Fruit fly (Drosophila melanogaster) whole organism, prepupa: Measurements from ENCODE around the gene aqz.
A peak's percentile ranks its signal among the peaks of the same experiment; 100 is the strongest.

Source experiments
- Blimp-1 ChIP-seq: fragments of 200-800 bp; sonication (Bioruptor generic); optimal IDR thresholded peaks from 3 replicates; lab custom pipeline; 2017; ENCODE audit warnings: missing biosample characterization, missing genetic modification characterization, mild to moderate bottlenecking, moderate library complexity, missing genetic modification reagents
- CG11762 ChIP-seq: fragments of 200-800 bp; sonication (Bioruptor generic); optimal IDR thresholded peaks from 3 replicates; lab custom pipeline; 2016; ENCODE audit warnings: missing biosample characterization, missing genetic modification characterization; ENCODE audit not compliant: insufficient read depth
- CG11902 ChIP-seq: fragments of 200-800 bp; sonication (Bioruptor generic); optimal IDR thresholded peaks from 3 replicates; lab custom pipeline; 2016; ENCODE audit warnings: missing biosample characterization, missing genetic modification characterization
- CG16779 ChIP-seq: fragments of 200-800 bp; sonication (Bioruptor generic); optimal IDR thresholded peaks from 3 replicates; lab custom pipeline; 2017; ENCODE audit warnings: missing biosample characterization, mild to moderate bottlenecking, missing genetic modification characterization
- CG3032 ChIP-seq: fragments of 200-800 bp; optimal IDR thresholded peaks from 2 replicates; lab custom pipeline; 2019; ENCODE audit warnings: missing biosample characterization, mild to moderate bottlenecking, missing genetic modification characterization, moderate library complexity
- CG31627 ChIP-seq: fragments of 200-800 bp; sonication (Bioruptor generic); optimal IDR thresholded peaks from 3 replicates; lab custom pipeline; 2016; ENCODE audit warnings: missing biosample characterization, missing genetic modification characterization
- CG32006 ChIP-seq: fragments of 200-800 bp; sonication (Bioruptor generic); optimal IDR thresholded peaks from 3 replicates; lab custom pipeline; 2017; ENCODE audit warnings: missing biosample characterization, mild to moderate bottlenecking, missing genetic modification characterization
- CG3919 ChIP-seq: fragments of 200-800 bp; sonication (Bioruptor generic); optimal IDR thresholded peaks from 3 replicates; lab custom pipeline; 2016; ENCODE audit warnings: missing biosample characterization, missing genetic modification characterization
- CG4318 ChIP-seq: fragments of 200-800 bp; sonication (Bioruptor generic); optimal IDR thresholded peaks from 3 replicates; lab custom pipeline; 2017; ENCODE audit warnings: missing biosample characterization, mild to moderate bottlenecking, missing genetic modification characterization
- CG6163 ChIP-seq: fragments of 200-800 bp; sonication (Bioruptor generic); IDR thresholded peaks from 3 replicates; pipeline ENCODE4 v1.3.6; 2022; ENCODE audit warnings: missing biosample characterization, missing genetic modification characterization
- CG6808 ChIP-seq: fragments of 200-800 bp; sonication (Bioruptor generic); optimal IDR thresholded peaks from 3 replicates; lab custom pipeline; 2017; ENCODE audit warnings: missing biosample characterization, missing genetic modification characterization, mild to moderate bottlenecking, moderate library complexity, missing genetic modification reagents
- CG6854 ChIP-seq: fragments of 200-800 bp; sonication (Bioruptor generic); optimal IDR thresholded peaks from 2 replicates; lab custom pipeline; 2017; ENCODE audit warnings: missing biosample characterization, mild to moderate bottlenecking, missing genetic modification characterization
- CG7368 ChIP-seq: fragments of 200-800 bp; sonication (Bioruptor generic); optimal IDR thresholded peaks from 3 replicates; lab custom pipeline; 2016; ENCODE audit warnings: missing biosample characterization, missing genetic modification characterization
- CG8319 ChIP-seq: fragments of 200-800 bp; sonication (Bioruptor generic); optimal IDR thresholded peaks from 3 replicates; lab custom pipeline; 2016; ENCODE audit warnings: missing biosample characterization, missing genetic modification characterization
- Eip78C ChIP-seq: fragments of 200-800 bp; sonication (Bioruptor generic); peaks from one replicate; lab custom pipeline; 2016; ENCODE audit warnings: missing biosample characterization, missing genetic modification characterization
- Eip93F ChIP-seq: fragments of 200-800 bp; sonication (Bioruptor generic); optimal IDR thresholded peaks from 2 replicates; lab custom pipeline; 2016; ENCODE audit warnings: missing biosample characterization, mild to moderate bottlenecking, missing genetic modification characterization
- Ets21C ChIP-seq: fragments of 200-800 bp; sonication (Bioruptor generic); optimal IDR thresholded peaks from 3 replicates; lab custom pipeline; 2016; ENCODE audit warnings: missing biosample characterization, missing genetic modification characterization
- Hr38 ChIP-seq: sonication (Bioruptor generic); optimal IDR thresholded peaks from 2 replicates; lab custom pipeline; 2016; ENCODE audit warnings: missing biosample characterization, missing genetic modification characterization
- Hr4 ChIP-seq: fragments of 200-800 bp; sonication (Bioruptor generic); optimal IDR thresholded peaks from 3 replicates; lab custom pipeline; 2016; ENCODE audit warnings: missing biosample characterization, missing genetic modification characterization
- Met ChIP-seq: fragments of 200-800 bp; sonication (Bioruptor generic); optimal IDR thresholded peaks from 3 replicates; lab custom pipeline; 2016; ENCODE audit warnings: missing biosample characterization, missing genetic modification characterization
- OdsH ChIP-seq: fragments of 200-800 bp; sonication (Bioruptor generic); optimal IDR thresholded peaks from 3 replicates; lab custom pipeline; 2016; ENCODE audit warnings: missing biosample characterization, missing genetic modification characterization
- Smox ChIP-seq: fragments of 200-800 bp; sonication (Bioruptor generic); optimal IDR thresholded peaks from 3 replicates; lab custom pipeline; 2016; ENCODE audit warnings: missing biosample characterization, missing genetic modification characterization
- Sox14 ChIP-seq: fragments of 200-800 bp; sonication (Bioruptor generic); optimal IDR thresholded peaks from 3 replicates; lab custom pipeline; 2016; ENCODE audit warnings: missing biosample characterization, missing genetic modification characterization
- Sox15 ChIP-seq: fragments of 200-800 bp; sonication (Bioruptor generic); optimal IDR thresholded peaks from 3 replicates; lab custom pipeline; 2016; ENCODE audit warnings: missing biosample characterization, missing genetic modification characterization
- achi ChIP-seq: fragments of 200-800 bp; sonication (Bioruptor generic); optimal IDR thresholded peaks from 3 replicates; lab custom pipeline; 2016; ENCODE audit warnings: missing biosample characterization, missing genetic modification characterization
- acj6 ChIP-seq: fragments of 200-800 bp; sonication (Bioruptor generic); optimal IDR thresholded peaks from 3 replicates; lab custom pipeline; 2016; ENCODE audit warnings: missing biosample characterization, missing genetic modification characterization
- dac ChIP-seq: fragments of 200-800 bp; sonication (Bioruptor generic); optimal IDR thresholded peaks from 2 replicates; lab custom pipeline; 2017; ENCODE audit warnings: missing biosample characterization, mild to moderate bottlenecking, missing genetic modification characterization
- dsx ChIP-seq: fragments of 200-800 bp; optimal IDR thresholded peaks from 3 replicates; lab custom pipeline; 2019; ENCODE audit warnings: missing biosample characterization, mild to moderate bottlenecking, missing genetic modification characterization, moderate library complexity; ENCODE audit not compliant: poor library complexity, severe bottlenecking
- esn ChIP-seq: fragments of 200-800 bp; sonication (Bioruptor generic); optimal IDR thresholded peaks from 2 replicates; lab custom pipeline; 2016; ENCODE audit warnings: missing biosample characterization, mild to moderate bottlenecking, missing genetic modification characterization, moderate library complexity
- fd59A ChIP-seq: fragments of 200-800 bp; sonication (Bioruptor generic); optimal IDR thresholded peaks from 2 replicates; lab custom pipeline; 2017; ENCODE audit warnings: missing biosample characterization, mild to moderate bottlenecking, missing genetic modification characterization, missing genetic modification reagents
- fd85E ChIP-seq: fragments of 200-800 bp; sonication (Bioruptor generic); optimal IDR thresholded peaks from 3 replicates; lab custom pipeline; 2016; ENCODE audit warnings: missing biosample characterization, missing genetic modification characterization
- fkh ChIP-seq: fragments of 200-800 bp; sonication (Bioruptor generic); optimal IDR thresholded peaks from 3 replicates; lab custom pipeline; 2017; ENCODE audit warnings: missing biosample characterization, mild to moderate bottlenecking, missing genetic modification characterization, moderate library complexity
- lz ChIP-seq: fragments of 200-800 bp; sonication (Bioruptor generic); optimal IDR thresholded peaks from 3 replicates; lab custom pipeline; 2016; ENCODE audit warnings: missing biosample characterization, missing genetic modification characterization
- ss ChIP-seq, 2 experiments: fragments of 200-800 bp; sonication (Bioruptor generic); optimal IDR thresholded peaks; 2 replicates in 1 of 2; 3 replicates in 1 of 2; lab custom pipeline; 2017 to 2018; ENCODE audit warnings: mild to moderate bottlenecking in 2 of 2, missing biosample characterization in 2 of 2, missing genetic modification characterization in 2 of 2, moderate library complexity in 1 of 2
- svp ChIP-seq: fragments of 200-800 bp; sonication (Bioruptor generic); peaks from one replicate; lab custom pipeline; 2016; ENCODE audit warnings: missing biosample characterization, missing genetic modification characterization
- topi ChIP-seq: fragments of 200-800 bp; sonication (Bioruptor generic); optimal IDR thresholded peaks from 3 replicates; lab custom pipeline; 2016; ENCODE audit warnings: missing biosample characterization, missing genetic modification characterization
- vri ChIP-seq: fragments of 200-800 bp; sonication (Bioruptor generic); optimal IDR thresholded peaks from 3 replicates; lab custom pipeline; 2016; ENCODE audit warnings: missing biosample characterization, mild to moderate bottlenecking, missing genetic modification characterization

The aqz gene

DNA sequence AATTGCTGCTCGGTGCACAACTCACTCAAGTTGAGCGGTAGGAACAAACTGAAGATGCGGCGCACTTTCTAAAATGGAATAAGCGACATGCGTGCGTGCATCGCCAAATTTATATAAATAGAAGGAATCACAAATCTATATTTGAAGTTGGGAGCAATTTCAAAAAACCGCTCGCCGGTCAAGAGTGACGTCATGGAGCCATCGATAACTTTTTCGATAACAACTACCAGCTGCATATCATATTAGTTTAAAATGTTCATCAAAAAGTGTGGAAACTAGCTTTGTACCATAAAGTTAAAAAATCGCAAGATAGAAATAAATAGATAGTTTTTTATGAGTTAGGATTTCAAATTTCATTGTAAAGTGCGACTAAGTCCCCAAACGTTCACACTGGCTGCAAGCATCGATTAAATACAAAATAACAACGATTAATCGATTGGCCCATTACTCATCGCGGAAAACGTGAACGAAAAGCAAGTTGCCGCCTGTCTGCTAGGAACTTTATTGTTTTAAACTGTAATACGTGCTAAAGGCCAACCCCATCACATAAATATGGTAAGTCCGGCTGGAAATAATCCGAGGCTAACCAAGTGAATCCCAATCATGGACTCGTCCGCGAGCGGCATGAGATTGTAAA is 19.2 kb downstream of the aqz start, which contains the start of the genes Pif1A, Pif1B and CCT7:
Pif1A (minus strand) TSS at position 51 of the 637 bp plus-strand sequence.
Pif1B (minus strand) TSS at position 51 of the 637 bp plus-strand sequence.
CCT7 (plus strand) TSS at position 439 of the 637 bp plus-strand sequence.
- no peak for TF ChIP-seq CG7368 (GFP tag; lab: Kevin White, UChicago)
- peak; percentile 31 for TF ChIP-seq Sox14
- TF ChIP-seq svp: peak; percentile 61
- TF ChIP-seq topi (GFP tag; lab: Kevin White, UChicago): peak; percentile 28
- peak; percentile 15 for TF ChIP-seq acj6 (GFP tag; lab: Kevin White, UChicago)
- TF ChIP-seq Sox15 (GFP tag; lab: Kevin White, UChicago): no peak
- no peak for TF ChIP-seq Hr38 (GFP tag; lab: Kevin White, UChicago)
- no peak for TF ChIP-seq CG6854
- TF ChIP-seq CG6163 (GFP tag; lab: Robert Waterston, UW): no peak
- TF ChIP-seq esn: peak; percentile 45
- TF ChIP-seq ss (GFP tag; optimal IDR thresholded peaks at IDR 0.05; lab: Kevin White, UChicago): no peak
- TF ChIP-seq fd85E (GFP tag; lab: Kevin White, UChicago): no peak
- TF ChIP-seq dac (GFP tag; lab: Kevin White, UChicago): no peak
- TF ChIP-seq Met (GFP tag; lab: Kevin White, UChicago): no peak
- TF ChIP-seq Eip78C (GFP tag; lab: Kevin White, UChicago): peak; percentile 77
- TF ChIP-seq CG16779 (tag; lab: Kevin White, UChicago): no peak
- no peak for TF ChIP-seq CG3032 (tag; lab: Kevin White, UChicago)
- TF ChIP-seq dsx (GFP tag; lab: Kevin White, UChicago): peak; percentile 64
- TF ChIP-seq OdsH (GFP tag; lab: Kevin White, UChicago): peak; percentile 3
- peak; percentile 13 for TF ChIP-seq CG31627 (GFP tag; lab: Kevin White, UChicago)
- TF ChIP-seq Ets21C (GFP tag; lab: Kevin White, UChicago): peak; percentile 1
- no peak for TF ChIP-seq CG6808 (GFP tag; lab: Kevin White, UChicago)
- no peak for TF ChIP-seq CG3919 (GFP tag; lab: Kevin White, UChicago)
- peak; percentile 21 for TF ChIP-seq fkh
- TF ChIP-seq lz (GFP tag; lab: Kevin White, UChicago): peak; percentile 1

DNA sequence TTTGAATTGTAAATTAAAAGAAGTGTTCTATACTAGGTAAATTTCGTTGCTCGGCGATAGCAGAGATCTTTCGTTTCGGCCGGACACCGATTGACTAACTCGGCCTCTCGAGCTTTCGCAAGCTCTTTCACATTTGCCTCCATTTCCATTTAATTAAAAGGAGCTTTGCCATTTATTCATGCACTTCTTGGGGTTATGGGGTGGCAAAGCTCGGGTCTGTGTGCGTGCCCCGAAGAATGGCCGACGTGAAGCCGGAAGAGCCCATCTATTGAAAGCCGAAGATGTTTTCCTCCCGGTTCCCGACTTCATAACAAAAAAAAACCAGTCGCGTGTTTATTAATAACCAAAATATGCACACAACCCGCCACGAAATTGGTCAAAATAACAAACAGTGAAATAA is 20.6 kb downstream of the aqz start:
- TF ChIP-seq achi (GFP tag; lab: Kevin White, UChicago): no peak
- peak; percentile 57 for TF ChIP-seq Eip78C (GFP tag; lab: Kevin White, UChicago)
- TF ChIP-seq svp: peak; percentile 95

DNA sequence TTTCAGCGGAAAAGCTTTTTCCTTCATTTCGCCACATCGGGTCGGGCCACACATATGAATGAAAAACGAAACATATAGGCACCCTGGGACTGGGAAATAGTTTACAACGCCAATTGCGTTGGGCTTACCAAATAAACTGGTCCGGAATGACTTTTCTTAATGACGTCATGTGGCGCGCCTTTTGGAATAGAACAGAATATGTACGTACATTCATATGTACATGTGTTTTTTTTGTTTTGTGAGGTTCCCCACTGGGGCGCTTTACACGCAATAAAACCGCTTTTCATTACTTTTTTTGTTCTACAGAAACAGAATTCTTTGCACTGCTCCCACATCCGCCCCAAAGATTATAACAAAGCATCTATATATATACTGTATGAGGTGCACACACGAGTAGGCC is 22.1 kb downstream of the aqz start:
- TF ChIP-seq Blimp-1 (GFP tag; lab: Kevin White, UChicago): no peak
- TF ChIP-seq CG8319 (GFP tag; lab: Kevin White, UChicago): no peak
- TF ChIP-seq Eip93F (GFP tag; lab: Kevin White, UChicago): no peak
- TF ChIP-seq CG16779 (tag; lab: Kevin White, UChicago): no peak
- TF ChIP-seq Met (GFP tag; lab: Kevin White, UChicago): no peak
- TF ChIP-seq CG3032 (tag; lab: Kevin White, UChicago): no peak
- TF ChIP-seq ss (GFP tag; optimal IDR thresholded peaks at IDR 0.05; lab: Kevin White, UChicago): no peak
- TF ChIP-seq CG4318: no peak
- no peak for TF ChIP-seq CG11762 (GFP tag; lab: Kevin White, UChicago)
- no peak for TF ChIP-seq fd59A (GFP tag; lab: Kevin White, UChicago)
- no peak for TF ChIP-seq CG11902 (GFP tag; lab: Kevin White, UChicago)
- no peak for TF ChIP-seq Hr4 (GFP tag; lab: Kevin White, UChicago)
- TF ChIP-seq fd85E (GFP tag; lab: Kevin White, UChicago): no peak
- no peak for TF ChIP-seq Smox (GFP tag; lab: Kevin White, UChicago)
- no peak for TF ChIP-seq Sox14
- TF ChIP-seq CG32006 (GFP tag; lab: Kevin White, UChicago): no peak
- no peak for TF ChIP-seq vri
- no peak for TF ChIP-seq Hr38 (GFP tag; lab: Kevin White, UChicago)
- TF ChIP-seq fkh: no peak
